Fruit fly (Drosophila melanogaster) whole organism, prepupa: ENCODE measurements around the gene sick.

Source experiments
- OdsH ChIP-seq: fragments of 200-800 bp; sonication (Bioruptor generic); optimal IDR thresholded peaks from 3 replicates; lab custom pipeline; 2016; ENCODE audit warnings: missing biosample characterization, missing genetic modification characterization
- vri ChIP-seq: fragments of 200-800 bp; sonication (Bioruptor generic); optimal IDR thresholded peaks from 3 replicates; lab custom pipeline; 2016; ENCODE audit warnings: missing biosample characterization, mild to moderate bottlenecking, missing genetic modification characterization

dm6 chr2L:19942510-19942909 is 146.3 kb downstream of the sick start:
- TF ChIP-seq OdsH (GFP tag; lab: Kevin White, UChicago) (no peak), vri (GFP tag; lab: Kevin White, UChicago) (no peak)
